Comparison of ENCODE assay signal across 2 fruit fly cellular contexts in the genomic region with DNA sequence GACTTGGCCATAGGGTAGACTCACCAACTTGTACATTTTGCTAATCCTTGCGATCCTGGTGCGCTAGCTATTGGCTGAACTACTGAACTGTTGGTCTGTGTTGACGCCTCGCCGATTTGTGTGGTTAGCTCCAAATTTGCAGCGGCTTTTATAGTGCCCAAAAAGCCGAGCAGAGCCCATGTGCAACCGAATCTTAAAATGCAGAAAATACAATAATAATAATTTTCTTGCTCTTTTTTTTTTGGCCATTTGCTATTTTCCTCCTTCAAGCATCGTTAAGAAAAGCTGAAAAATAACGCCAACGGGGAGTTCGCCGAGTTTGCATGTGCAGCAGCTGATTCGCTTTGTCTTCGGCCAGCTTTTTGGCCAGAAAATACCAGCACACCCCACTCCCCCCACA.
A peak's percentile ranks its signal among the peaks of the same experiment; 100 is the strongest.
TF ChIP-seq lines count a peak whose summit lies in the region.

A gene (minus strand): TSS at position 101 of the 400 bp plus-strand sequence.

- TF ChIP-seq CTCF in whole organism, embryonic (GFP tag; optimal IDR thresholded peaks at IDR 0.05; lab: Kevin White, UChicago), result no peak

TF ChIP-seq in whole organism, embryonic, 481 proteins besides CTCF, POLR2A, EP300 and RAD21:
- 0 out of 4 replicates have a peak, but pooled peaks have one; percentile 2 for TF ChIP-seq Gug (GFP tag; IDR thresholded peaks at IDR 0.05; lab: Robert Waterston, UW)
- TF ChIP-seq Oli (tag; optimal IDR thresholded peaks at IDR 0.05; lab: Kevin White, UChicago), result no peak
- TF ChIP-seq Lhr (GFP tag; optimal IDR thresholded peaks at IDR 0.05; lab: Kevin White, UChicago), result no peak
- no peak for TF ChIP-seq run (tag; optimal IDR thresholded peaks at IDR 0.05; lab: Kevin White, UChicago)
- no peak for TF ChIP-seq CG12219 (GFP tag; optimal IDR thresholded peaks at IDR 0.05; lab: Kevin White, UChicago)

TF ChIP-seq in whole organism, pupa, 21 proteins besides CTCF, POLR2A, EP300 and RAD21:
- TF ChIP-seq CG4496 (GFP tag; IDR thresholded peaks at IDR 0.05; lab: Robert Waterston, UW), result 0 out of 3 replicates have a peak, but pooled peaks have one; percentile 37
- TF ChIP-seq CG9948 (tag; optimal IDR thresholded peaks at IDR 0.05; lab: Kevin White, UChicago), result no peak
